Worm (Caenorhabditis elegans): ENCODE data around the gene C08A9.3.

ce11 chrX:17140447-17140846, 47.3 kb upstream of the C08A9.3 start:
- TF ChIP-seq klf-2 (GFP tag; conservative IDR thresholded peaks at IDR 0.05) = no peak
- no peak for TF ChIP-seq med-1 (GFP tag; optimal IDR thresholded peaks at IDR 0.05; ENCODE audit: insufficient read depth)
- no peak for TF ChIP-seq ref-1 (GFP tag; conservative IDR thresholded peaks at IDR 0.05)
- no peak for TF ChIP-seq ztf-23 (GFP tag; IDR thresholded peaks at IDR 0.05)
- TF ChIP-seq cog-1 (tag; optimal IDR thresholded peaks at IDR 0.05) = no peak
- no peak for TF ChIP-seq tab-1 (GFP tag; IDR thresholded peaks at IDR 0.05)
- TF ChIP-seq T22C8.4 (GFP tag; IDR thresholded peaks at IDR 0.05) = no peak
- TF ChIP-seq flt-1 (GFP tag; IDR thresholded peaks at IDR 0.05) = no peak
